Worm (Caenorhabditis elegans) whole organism, L3 larva: ENCODE measurements around the gene F36H1.11.

Source experiments
- R02D3.7 ChIP-seq: fragments of 150-350 bp; optimal IDR thresholded peaks from 2 replicates; lab custom pipeline; 2014; ENCODE audit warnings: missing biosample characterization, missing genetic modification characterization
- ceh-16 ChIP-seq: sonication (generic microtip); optimal IDR thresholded peaks from 2 replicates; lab custom pipeline; 2017; ENCODE audit warnings: missing biosample characterization, missing genetic modification characterization
- elt-2 ChIP-seq: sonication (generic microtip); optimal IDR thresholded peaks from 2 replicates; lab custom pipeline; 2016; ENCODE audit warnings: missing genetic modification reagents, mild to moderate bottlenecking, missing genetic modification characterization, missing compliant biosample characterization
- nhr-23 ChIP-seq: fragments of 150-350 bp; optimal IDR thresholded peaks from 2 replicates; lab custom pipeline; 2014; ENCODE audit warnings: missing biosample characterization, missing genetic modification reagents, missing genetic modification characterization
- pqm-1 ChIP-seq: fragments of 150-350 bp; optimal IDR thresholded peaks from 2 replicates; lab custom pipeline; 2017; ENCODE audit warnings: missing biosample characterization, missing genetic modification characterization, inconsistent platforms
- unc-62 ChIP-seq: fragments of 150-350 bp; sonication (generic microtip); optimal IDR thresholded peaks from 4 replicates; lab custom pipeline; 2014; ENCODE audit warnings: missing biosample characterization, missing genetic modification reagents, missing genetic modification characterization
- ztf-4 ChIP-seq: fragments of 150-350 bp; optimal IDR thresholded peaks from 2 replicates; lab custom pipeline; 2014; ENCODE audit warnings: missing biosample characterization, missing genetic modification characterization

- no peak for TF ChIP-seq elt-2 (tag; lab: Kevin White, UChicago)
- TF ChIP-seq R02D3.7 (tag; lab: Kevin White, UChicago) = no peak
- TF ChIP-seq nhr-23 (tag; lab: Kevin White, UChicago) = no peak
- no peak for TF ChIP-seq ztf-4
- TF ChIP-seq unc-62 (GFP tag; lab: Kevin White, UChicago) = no peak
- no peak for TF ChIP-seq pqm-1 (tag; lab: Kevin White, UChicago)
- no peak for TF ChIP-seq ceh-16 (tag; lab: Kevin White, UChicago)
Measured at ce11 chrIV:11006383-11006782, 42.6 kb upstream of the F36H1.11 start.
